Worm (Caenorhabditis elegans) whole organism, young adult: Measurements from ENCODE around the gene nhx-9.

Experiments
- B0035.1 ChIP-seq: sonication (generic microtip); optimal IDR thresholded peaks from 2 replicates; lab custom pipeline; 2016; ENCODE audit warnings: missing genetic modification characterization, mild to moderate bottlenecking, missing compliant biosample characterization, missing genotype, missing genetic modification reagents
- B0261.1 ChIP-seq: sonication (generic microtip); optimal IDR thresholded peaks from 2 replicates; lab custom pipeline; 2016; ENCODE audit warnings: mild to moderate bottlenecking, missing genetic modification characterization, moderate library complexity, missing compliant biosample characterization
- C06A6.2 ChIP-seq: fragments of 200-800 bp; sonication (Bioruptor generic); conservative IDR thresholded peaks from 2 replicates; pipeline ENCODE4 v1.3.6; 2022; ENCODE audit warnings: missing genetic modification characterization, missing compliant biosample characterization
- C17E4.6 ChIP-seq: fragments of 200-800 bp; sonication (Bioruptor generic); IDR thresholded peaks from 2 replicates; pipeline ENCODE4 v1.3.6; 2022; ENCODE audit warnings: missing genetic modification reagents, missing genetic modification characterization, missing compliant biosample characterization
- F22D6.2 ChIP-seq: sonication (generic microtip); optimal IDR thresholded peaks from 2 replicates; lab custom pipeline; 2016; ENCODE audit warnings: mild to moderate bottlenecking, missing genetic modification characterization, missing compliant biosample characterization
- F55B11.4 ChIP-seq: sonication (generic microtip); optimal IDR thresholded peaks from 2 replicates; lab custom pipeline; 2016; ENCODE audit warnings: missing compliant biosample characterization, missing genetic modification characterization, borderline replicate concordance; ENCODE audit not compliant: insufficient read depth
- F57A8.1 ChIP-seq: fragments of 200-800 bp; sonication (Bioruptor generic); optimal IDR thresholded peaks from 2 replicates; lab custom pipeline; 2018; ENCODE audit warnings: mild to moderate bottlenecking, missing genetic modification characterization, moderate library complexity, missing compliant biosample characterization
- K12H6.12 ChIP-seq: fragments of 200-800 bp; sonication (Bioruptor generic); optimal IDR thresholded peaks from 2 replicates; lab custom pipeline; 2018; ENCODE audit warnings: mild to moderate bottlenecking, missing genetic modification characterization, missing compliant biosample characterization
- Y53G8AR.9 ChIP-seq: fragments of 200-800 bp; sonication (Bioruptor generic); conservative IDR thresholded peaks from 2 replicates; pipeline ENCODE4 v1.3.6; 2022; ENCODE audit warnings: missing genetic modification reagents, missing genetic modification characterization, missing compliant biosample characterization
- Y56A3A.18 ChIP-seq: fragments of 200-800 bp; sonication (Bioruptor generic); IDR thresholded peaks from 2 replicates; pipeline ENCODE4 v1.3.6; 2022; ENCODE audit warnings: missing genetic modification reagents, missing genetic modification characterization, missing compliant biosample characterization
- akir-1 ChIP-seq: fragments of 200-800 bp; sonication (Bioruptor generic); optimal IDR thresholded peaks from 2 replicates; lab custom pipeline; 2018; ENCODE audit warnings: mild to moderate bottlenecking, missing genetic modification characterization, moderate library complexity, missing compliant biosample characterization
- attf-3 ChIP-seq: fragments of 200-800 bp; sonication (Bioruptor generic); conservative IDR thresholded peaks from 2 replicates; pipeline ENCODE4 v1.3.6; 2022; ENCODE audit warnings: missing genetic modification reagents, missing genetic modification characterization, missing compliant biosample characterization
- bed-2 ChIP-seq: fragments of 200-800 bp; sonication (Bioruptor generic); IDR thresholded peaks from 2 replicates; pipeline ENCODE4 v1.3.6; 2022; ENCODE audit warnings: missing genetic modification reagents, missing genetic modification characterization, missing compliant biosample characterization
- ccch-3 ChIP-seq: fragments of 200-800 bp; sonication (Bioruptor generic); optimal IDR thresholded peaks from 2 replicates; lab custom pipeline; 2018; ENCODE audit warnings: mild to moderate bottlenecking, missing genetic modification characterization, missing compliant biosample characterization
- cebp-1 ChIP-seq, 2 experiments: fragments of 200-800 bp in 1 of 2; sonication (Bioruptor generic) in 1 of 2; sonication (generic microtip) in 1 of 2; IDR thresholded peaks in 1 of 2; optimal IDR thresholded peaks in 1 of 2; 2 replicates each; pipeline versions ENCODE4 v1.3.6 to Lab custom; 2017 to 2022; ENCODE audit warnings: missing compliant biosample characterization in 2 of 2, missing genetic modification characterization in 2 of 2, mild to moderate bottlenecking in 1 of 2, missing genetic modification reagents in 1 of 2, moderate library complexity in 1 of 2
- cebp-2 ChIP-seq: fragments of 200-800 bp; sonication (Bioruptor generic); IDR thresholded peaks from 2 replicates; pipeline ENCODE4 v1.3.6; 2022; ENCODE audit warnings: missing genetic modification characterization, missing compliant biosample characterization
- ceh-100 ChIP-seq: fragments of 200-800 bp; sonication (Bioruptor generic); IDR thresholded peaks from 2 replicates; pipeline ENCODE4 v1.3.6; 2022; ENCODE audit warnings: missing genetic modification reagents, missing genetic modification characterization, missing compliant biosample characterization
- ceh-40 ChIP-seq: fragments of 200-800 bp; sonication (Bioruptor generic); IDR thresholded peaks from 2 replicates; pipeline ENCODE4 v1.3.6; 2022; ENCODE audit warnings: missing genetic modification characterization, missing compliant biosample characterization
- chd-7 ChIP-seq: sonication (generic microtip); optimal IDR thresholded peaks from 2 replicates; lab custom pipeline; 2016; ENCODE audit warnings: mild to moderate bottlenecking, missing genetic modification characterization, moderate library complexity, missing compliant biosample characterization
- efl-1 ChIP-seq: fragments of 150-350 bp; optimal IDR thresholded peaks from 2 replicates; lab custom pipeline; 2014; ENCODE audit warnings: missing biosample characterization, missing genetic modification reagents, missing genetic modification characterization
- egrh-3 ChIP-seq: fragments of 200-800 bp; sonication (Bioruptor generic); IDR thresholded peaks from 2 replicates; pipeline ENCODE4 v1.3.6; 2022; ENCODE audit warnings: missing genetic modification reagents, missing genetic modification characterization, missing compliant biosample characterization
- fkh-3 ChIP-seq: sonication (generic microtip); optimal IDR thresholded peaks from 2 replicates; lab custom pipeline; 2016; ENCODE audit warnings: mild to moderate bottlenecking, missing genetic modification characterization, missing compliant biosample characterization
- him-1 ChIP-seq: sonication (generic microtip); optimal IDR thresholded peaks from 2 replicates; lab custom pipeline; 2016; ENCODE audit warnings: missing genotype, missing genetic modification reagents, missing genetic modification characterization, missing compliant biosample characterization
- hlh-26 ChIP-seq: fragments of 200-800 bp; sonication (Bioruptor generic); conservative IDR thresholded peaks from 2 replicates; pipeline ENCODE4 v1.3.6; 2022; ENCODE audit warnings: missing genetic modification reagents, missing genetic modification characterization, missing compliant biosample characterization
- hmg-1.2 ChIP-seq: fragments of 200-800 bp; sonication (Bioruptor generic); IDR thresholded peaks from 2 replicates; pipeline ENCODE4 v1.3.6; 2022; ENCODE audit warnings: missing genetic modification reagents, missing genetic modification characterization, missing compliant biosample characterization
- lin-35 ChIP-seq, 3 experiments: fragments of 150-350 bp in 2 of 3; sonication (generic microtip) in 1 of 3; optimal IDR thresholded peaks; 2 replicates each; lab custom pipeline; 2014 to 2018; ENCODE audit warnings: missing biosample characterization in 3 of 3, missing genetic modification characterization in 3 of 3, missing genetic modification reagents in 3 of 3
- lin-40 ChIP-seq: sonication (generic microtip); optimal IDR thresholded peaks from 2 replicates; lab custom pipeline; 2016; ENCODE audit warnings: missing genetic modification characterization, mild to moderate bottlenecking, missing compliant biosample characterization, missing genotype, missing genetic modification reagents
- madf-6 ChIP-seq: fragments of 200-800 bp; sonication (Bioruptor generic); IDR thresholded peaks from 2 replicates; pipeline ENCODE4 v1.3.6; 2022; ENCODE audit warnings: missing genetic modification reagents, missing genetic modification characterization, missing compliant biosample characterization
- madf-8 ChIP-seq: fragments of 200-800 bp; sonication (Bioruptor generic); conservative IDR thresholded peaks from 2 replicates; pipeline ENCODE4 v1.3.6; 2022; ENCODE audit warnings: missing genetic modification reagents, missing genetic modification characterization, missing compliant biosample characterization
- mel-28 ChIP-seq: sonication (generic microtip); optimal IDR thresholded peaks from 2 replicates; lab custom pipeline; 2016; ENCODE audit warnings: borderline replicate concordance, mild to moderate bottlenecking, missing genetic modification characterization, missing compliant biosample characterization
- mes-4 ChIP-seq: sonication (generic microtip); optimal IDR thresholded peaks from 2 replicates; lab custom pipeline; 2016; ENCODE audit warnings: missing genotype, missing genetic modification characterization, missing compliant biosample characterization
- mxl-1 ChIP-seq: sonication (generic microtip); optimal IDR thresholded peaks from 2 replicates; lab custom pipeline; 2016; ENCODE audit warnings: missing genetic modification characterization, missing compliant biosample characterization
- nfya-1 ChIP-seq: sonication (generic microtip); optimal IDR thresholded peaks from 2 replicates; lab custom pipeline; 2017; ENCODE audit warnings: antibody characterized with exemption, missing compliant biosample characterization, missing genetic modification characterization, borderline replicate concordance; ENCODE audit not compliant: insufficient read depth
- nfyb-1 ChIP-seq: fragments of 200-800 bp; sonication (Bioruptor generic); IDR thresholded peaks from 2 replicates; pipeline ENCODE4 v1.3.6; 2022; ENCODE audit warnings: missing genetic modification reagents, missing genetic modification characterization, missing compliant biosample characterization
- nhr-80 ChIP-seq: sonication (generic microtip); optimal IDR thresholded peaks from 2 replicates; lab custom pipeline; 2016; ENCODE audit warnings: missing genetic modification characterization, missing compliant biosample characterization
- pbrm-1 ChIP-seq: fragments of 200-800 bp; sonication (Bioruptor generic); IDR thresholded peaks from 2 replicates; pipeline ENCODE4 v1.3.6; 2022; ENCODE audit warnings: missing genetic modification reagents, missing genetic modification characterization, missing compliant biosample characterization
- rcor-1 ChIP-seq: fragments of 200-800 bp; sonication (Bioruptor generic); IDR thresholded peaks from 2 replicates; pipeline ENCODE4 v1.3.6; 2022; ENCODE audit warnings: missing genetic modification reagents, missing genetic modification characterization, missing compliant biosample characterization
- rpc-1 ChIP-seq, 2 experiments: fragments of 150-350 bp in 1 of 2; sonication (generic microtip) in 1 of 2; optimal IDR thresholded peaks; 2 replicates each; lab custom pipeline; 2014 to 2018; ENCODE audit warnings: missing biosample characterization in 1 of 2, missing genetic modification characterization in 1 of 2, missing genetic modification reagents in 1 of 2, missing genotype in 1 of 2
- sea-2 ChIP-seq: fragments of 200-800 bp; sonication (Bioruptor generic); IDR thresholded peaks from 2 replicates; pipeline ENCODE4 v1.3.6; 2022; ENCODE audit warnings: missing genetic modification characterization, missing compliant biosample characterization
- snpc-1.1 ChIP-seq: sonication (generic microtip); optimal IDR thresholded peaks from 2 replicates; lab custom pipeline; 2017; ENCODE audit warnings: missing genetic modification characterization, mild to moderate bottlenecking, missing compliant biosample characterization, antibody characterized with exemption, moderate library complexity, missing genotype, missing genetic modification reagents; ENCODE audit not compliant: insufficient read depth
- snpc-3.4 ChIP-seq: sonication (generic microtip); optimal IDR thresholded peaks from 2 replicates; lab custom pipeline; 2017; ENCODE audit warnings: missing genetic modification characterization, mild to moderate bottlenecking, missing compliant biosample characterization, antibody characterized with exemption, moderate library complexity, missing genotype, missing genetic modification reagents
- unc-62 ChIP-seq: fragments of 150-350 bp; optimal IDR thresholded peaks from 2 replicates; lab custom pipeline; 2014; ENCODE audit warnings: missing biosample characterization, missing genetic modification reagents, missing genetic modification characterization
- ztf-18 ChIP-seq: sonication (generic microtip); optimal IDR thresholded peaks from 2 replicates; lab custom pipeline; 2016; ENCODE audit warnings: missing genotype, mild to moderate bottlenecking, missing genetic modification characterization, missing compliant biosample characterization
- ztf-28 ChIP-seq: fragments of 200-800 bp; sonication (Bioruptor generic); IDR thresholded peaks from 2 replicates; pipeline ENCODE4 v1.3.6; 2022; ENCODE audit warnings: missing genetic modification reagents, missing genetic modification characterization, missing compliant biosample characterization
- ztf-6 ChIP-seq: fragments of 200-800 bp; sonication (Bioruptor generic); IDR thresholded peaks from 2 replicates; pipeline ENCODE4 v1.3.6; 2022; ENCODE audit warnings: missing genetic modification reagents, missing genetic modification characterization, missing compliant biosample characterization

Gene nhx-9

DNA sequence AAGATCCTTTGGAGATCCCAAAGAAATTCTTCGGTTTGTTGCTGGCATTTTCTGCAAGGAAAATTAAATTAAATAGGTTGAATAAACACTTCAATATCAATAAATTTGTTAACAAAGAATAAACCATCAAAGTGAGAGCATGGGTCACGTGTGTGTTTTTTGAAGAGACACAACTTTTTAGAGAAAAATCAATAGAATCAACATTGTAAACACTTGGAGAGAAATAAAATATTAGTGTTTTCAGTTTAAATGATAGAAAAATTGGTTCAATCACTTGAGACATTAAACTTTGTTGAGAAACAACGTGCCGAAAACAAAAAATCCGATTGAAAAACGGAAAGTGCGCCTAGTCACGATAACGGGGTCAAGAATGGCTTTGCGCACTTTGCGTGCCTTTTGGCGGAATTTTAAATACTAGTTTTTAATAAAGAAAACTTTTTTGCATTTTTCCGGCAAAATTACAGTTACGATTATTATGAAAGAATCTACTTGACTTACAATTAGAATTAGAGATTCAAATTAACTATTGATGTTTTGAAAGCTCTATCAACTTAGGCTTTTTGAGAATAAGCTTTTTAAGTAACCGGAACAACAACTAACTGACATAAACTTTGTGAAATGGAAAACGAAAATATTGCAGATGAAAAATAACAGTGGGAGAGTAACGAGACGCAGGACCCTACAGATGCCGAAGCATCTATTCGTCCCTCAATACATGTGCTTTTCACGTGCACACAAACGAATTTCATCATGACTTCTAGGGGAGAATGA is 31.0 kb downstream of the nhx-9 start, which contains the start of gene ZK829.7 (continued):
- 0 out of 2 replicates have a peak, but pooled peaks have one; percentile 57 for TF ChIP-seq Y56A3A.18 (GFP tag; lab: Robert Waterston, UW)
- no peak for TF ChIP-seq C17E4.6 (GFP tag; lab: Robert Waterston, UW)
- TF ChIP-seq sea-2 (GFP tag; lab: Robert Waterston, UW) = no peak
- no peak for TF ChIP-seq chd-7
- no peak for TF ChIP-seq rpc-1 (optimal IDR thresholded peaks at IDR 0.05; lab: Kevin White, UChicago)
- no peak for TF ChIP-seq rpc-1 (tag; optimal IDR thresholded peaks at IDR 0.05; lab: Kevin White, UChicago)
- TF ChIP-seq ceh-40 (GFP tag; lab: Robert Waterston, UW) = no peak
- TF ChIP-seq pbrm-1 (GFP tag; lab: Robert Waterston, UW) = peak; percentile 63; the same call in 1 of the 2 replicates
- no peak for TF ChIP-seq mel-28
- 0 out of 2 replicates have a peak, but pooled peaks have one; percentile 39 for TF ChIP-seq cebp-1 (GFP tag; IDR thresholded peaks at IDR 0.05; lab: Robert Waterston, UW)
- peak; percentile 85 for TF ChIP-seq cebp-1 (tag; optimal IDR thresholded peaks at IDR 0.05; lab: Kevin White, UChicago)
- TF ChIP-seq Y53G8AR.9 (GFP tag; lab: Robert Waterston, UW) = 0 out of 2 replicates have a peak, but pooled peaks have one; percentile 21
- no peak for TF ChIP-seq nfya-1
- no peak for TF ChIP-seq F55B11.4
- no peak for TF ChIP-seq egrh-3 (GFP tag; lab: Robert Waterston, UW)
- TF ChIP-seq ztf-28 = no peak
- no peak for TF ChIP-seq mes-4 (tag; lab: Kevin White, UChicago)
- no peak for TF ChIP-seq F57A8.1
- TF ChIP-seq cebp-2 (GFP tag; lab: Robert Waterston, UW) = no peak
- no peak for TF ChIP-seq ztf-6 (GFP tag; lab: Robert Waterston, UW)
- peak; percentile 31; the same call in 1 of the 2 replicates for TF ChIP-seq C06A6.2 (GFP tag; lab: Robert Waterston, UW)
- TF ChIP-seq akir-1 (GFP tag; lab: Kevin White, UChicago) = no peak
- no peak for TF ChIP-seq snpc-1.1 (tag; lab: Kevin White, UChicago)
- TF ChIP-seq mxl-1 = no peak
- peak; percentile 38 for TF ChIP-seq madf-8 (GFP tag; lab: Robert Waterston, UW)
- TF ChIP-seq attf-3 (GFP tag; lab: Robert Waterston, UW) = peak; percentile 54; the same call in 1 of the 2 replicates
- peak; percentile 82 for TF ChIP-seq efl-1 (GFP tag; lab: Kevin White, UChicago)
- TF ChIP-seq ccch-3 (GFP tag; lab: Kevin White, UChicago) = no peak
- TF ChIP-seq B0261.1 (tag; lab: Kevin White, UChicago) = no peak
- no peak for TF ChIP-seq fkh-3
- TF ChIP-seq nfyb-1 (GFP tag; lab: Robert Waterston, UW) = no peak
- no peak for TF ChIP-seq hlh-26 (GFP tag; lab: Robert Waterston, UW)
- TF ChIP-seq rcor-1 (GFP tag; lab: Robert Waterston, UW) = peak; percentile 50
- peak; percentile 73 for TF ChIP-seq lin-40 (tag; lab: Kevin White, UChicago)
- no peak for TF ChIP-seq F22D6.2 (tag; lab: Kevin White, UChicago)
- TF ChIP-seq nhr-80 (tag; lab: Kevin White, UChicago) = peak; percentile 5
- peak; percentile 83 for TF ChIP-seq madf-6 (GFP tag; lab: Robert Waterston, UW)
- peak; percentile 20; the same call in 1 of the 2 replicates for TF ChIP-seq hmg-1.2 (GFP tag; lab: Robert Waterston, UW)
- no peak for TF ChIP-seq B0035.1 (tag; lab: Kevin White, UChicago)
- TF ChIP-seq unc-62 (GFP tag; lab: Kevin White, UChicago) = no peak
- TF ChIP-seq snpc-3.4 = no peak
- no peak for TF ChIP-seq him-1 (tag; lab: Kevin White, UChicago)
- TF ChIP-seq bed-2 = no peak
- TF ChIP-seq K12H6.12 (tag; lab: Kevin White, UChicago) = no peak
- peak; percentile 47 to 87 (median 50) for TF ChIP-seq lin-35 (GFP tag; optimal IDR thresholded peaks at IDR 0.05; lab: Kevin White, UChicago)
- TF ChIP-seq ztf-18 (tag; lab: Kevin White, UChicago) = peak; percentile 94
- peak; percentile 38; the same call in 1 of the 2 replicates for TF ChIP-seq ceh-100
